Fruit fly (Drosophila melanogaster) whole organism, adult: ENCODE results near the gene kirre.

Source experiments
- CG11617 ChIP-seq: fragments of 200-800 bp; sonication (Bioruptor generic); optimal IDR thresholded peaks from 2 replicates; lab custom pipeline; 2017; ENCODE audit warnings: mild to moderate bottlenecking, missing biosample characterization, missing genetic modification reagents, missing genetic modification characterization
- CG12768 ChIP-seq: fragments of 200-800 bp; sonication (Bioruptor generic); optimal IDR thresholded peaks from 2 replicates; lab custom pipeline; 2017; ENCODE audit warnings: missing biosample characterization, missing genetic modification characterization, mild to moderate bottlenecking, moderate library complexity, missing genetic modification reagents
- CG14711 ChIP-seq: fragments of 200-800 bp; sonication (Bioruptor generic); optimal IDR thresholded peaks from 2 replicates; lab custom pipeline; 2018; ENCODE audit warnings: missing biosample characterization, mild to moderate bottlenecking, missing genetic modification characterization, moderate library complexity
- CG1620 ChIP-seq: fragments of 200-800 bp; sonication (Bioruptor generic); optimal IDR thresholded peaks from 2 replicates; lab custom pipeline; 2016; ENCODE audit warnings: missing biosample characterization, missing genetic modification characterization
- CG33017 ChIP-seq: fragments of 200-800 bp; sonication (Bioruptor generic); optimal IDR thresholded peaks from 2 replicates; lab custom pipeline; 2018; ENCODE audit warnings: missing biosample characterization, mild to moderate bottlenecking, missing genetic modification characterization, moderate library complexity
- CG5204 ChIP-seq: fragments of 200-800 bp; sonication (Bioruptor generic); optimal IDR thresholded peaks from 2 replicates; lab custom pipeline; 2016; ENCODE audit warnings: missing biosample characterization, missing genetic modification characterization
- CG7045 ChIP-seq: fragments of 200-800 bp; sonication (Bioruptor generic); optimal IDR thresholded peaks from 2 replicates; lab custom pipeline; 2017; ENCODE audit warnings: missing biosample characterization, mild to moderate bottlenecking, missing genetic modification characterization
- CG7101 ChIP-seq: fragments of 200-800 bp; sonication (Bioruptor generic); optimal IDR thresholded peaks from 2 replicates; lab custom pipeline; 2018; ENCODE audit warnings: missing biosample characterization, mild to moderate bottlenecking, missing genetic modification characterization, moderate library complexity
- Clk ChIP-seq: fragments of 200-800 bp; sonication (Bioruptor generic); optimal IDR thresholded peaks from 2 replicates; lab custom pipeline; 2017; ENCODE audit warnings: missing biosample characterization, missing genetic modification characterization
- Crg-1 ChIP-seq: fragments of 200-800 bp; sonication (Bioruptor generic); optimal IDR thresholded peaks from 2 replicates; lab custom pipeline; 2016; ENCODE audit warnings: missing biosample characterization, missing genetic modification characterization
- Hr96 ChIP-seq: fragments of 200-800 bp; sonication (Bioruptor generic); optimal IDR thresholded peaks from 2 replicates; lab custom pipeline; 2016; ENCODE audit warnings: missing biosample characterization, missing genetic modification characterization
- Mnt ChIP-seq: fragments of 200-800 bp; sonication (Bioruptor generic); optimal IDR thresholded peaks from 2 replicates; lab custom pipeline; 2016; ENCODE audit warnings: missing biosample characterization, mild to moderate bottlenecking, missing genetic modification characterization
- bab1 ChIP-seq: fragments of 200-800 bp; sonication (Bioruptor generic); optimal IDR thresholded peaks from 3 replicates; lab custom pipeline; 2019; ENCODE audit warnings: missing biosample characterization, mild to moderate bottlenecking, missing genetic modification characterization, moderate library complexity
- cic ChIP-seq: fragments of 200-800 bp; sonication (Bioruptor generic); optimal IDR thresholded peaks from 2 replicates; lab custom pipeline; 2017; ENCODE audit warnings: missing biosample characterization, mild to moderate bottlenecking, missing genetic modification characterization, moderate library complexity
- cnc ChIP-seq, 2 experiments: fragments of >200 bp; optimal IDR thresholded peaks; 2 replicates each; lab custom pipeline; 2017
- kay ChIP-seq: fragments of 200-800 bp; sonication (Bioruptor generic); peaks from one replicate; lab custom pipeline; 2016; ENCODE audit warnings: missing biosample characterization, missing genetic modification characterization, borderline replicate concordance
- ovo ChIP-seq: fragments of 200-800 bp; sonication (Bioruptor generic); optimal IDR thresholded peaks from 2 replicates; lab custom pipeline; 2016; ENCODE audit warnings: missing biosample characterization, missing genetic modification characterization
- pad ChIP-seq: fragments of 200-800 bp; sonication (Bioruptor generic); optimal IDR thresholded peaks from 3 replicates; lab custom pipeline; 2017; ENCODE audit warnings: missing biosample characterization, missing genetic modification characterization, mild to moderate bottlenecking, moderate library complexity, missing genetic modification reagents
- tj ChIP-seq: fragments of 200-800 bp; sonication (Bioruptor generic); optimal IDR thresholded peaks from 3 replicates; lab custom pipeline; 2017; ENCODE audit warnings: missing biosample characterization, mild to moderate bottlenecking, missing genetic modification characterization, moderate library complexity
- toe ChIP-seq: fragments of 200-800 bp; sonication (Bioruptor generic); optimal IDR thresholded peaks from 2 replicates; lab custom pipeline; 2016; ENCODE audit warnings: missing biosample characterization, missing genetic modification characterization

The kirre gene

DNA sequence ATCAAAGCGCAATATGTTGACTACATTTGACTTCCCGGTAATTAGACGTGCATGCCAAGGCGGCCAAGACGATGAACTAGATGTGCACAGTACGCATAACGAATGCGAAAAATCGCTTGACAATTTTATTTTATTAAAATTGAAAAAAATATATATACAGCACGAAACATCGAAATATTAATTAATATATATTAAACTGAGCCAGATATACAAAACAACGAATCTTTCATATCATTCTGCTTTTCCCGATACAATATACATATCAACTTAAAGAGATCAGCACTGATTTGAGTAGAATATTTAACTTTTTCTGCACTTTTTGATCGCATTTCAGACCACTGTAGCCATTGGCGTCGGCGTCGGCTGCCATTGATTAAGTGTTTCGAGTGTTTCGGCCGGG, 305.2 kb downstream of the kirre start:
- no peak for TF ChIP-seq CG11617 (GFP tag; lab: Kevin White, UChicago)
- no peak for TF ChIP-seq pad (GFP tag; lab: Kevin White, UChicago)
- no peak for TF ChIP-seq CG12768
- TF ChIP-seq cic (GFP tag; lab: Kevin White, UChicago): no peak
- TF ChIP-seq Clk (GFP tag; lab: Kevin White, UChicago): no peak
- TF ChIP-seq ovo (GFP tag; lab: Kevin White, UChicago): no peak
- TF ChIP-seq Crg-1 (GFP tag; lab: Kevin White, UChicago): no peak
- TF ChIP-seq CG7101 (tag; lab: Kevin White, UChicago): no peak
- TF ChIP-seq CG14711 (tag; lab: Kevin White, UChicago): no peak

- TF ChIP-seq Clk (GFP tag; lab: Kevin White, UChicago): no peak
- TF ChIP-seq bab1 (GFP tag; lab: Kevin White, UChicago): no peak
- TF ChIP-seq CG12768: no peak
- TF ChIP-seq CG14711 (tag; lab: Kevin White, UChicago): no peak
- TF ChIP-seq pad (GFP tag; lab: Kevin White, UChicago): no peak
- TF ChIP-seq cic (GFP tag; lab: Kevin White, UChicago): no peak
- no peak for TF ChIP-seq CG7045 (GFP tag; lab: Kevin White, UChicago)
- no peak for TF ChIP-seq ovo (GFP tag; lab: Kevin White, UChicago)
- TF ChIP-seq kay (GFP tag; lab: Kevin White, UChicago): no peak
- no peak for TF ChIP-seq toe (GFP tag; lab: Kevin White, UChicago)
- TF ChIP-seq Mnt (GFP tag; lab: Kevin White, UChicago): no peak
- no peak for TF ChIP-seq cnc (optimal IDR thresholded peaks at IDR 0.05; lab: Kevin White, UChicago)
- TF ChIP-seq Crg-1 (GFP tag; lab: Kevin White, UChicago): no peak
- no peak for TF ChIP-seq CG7101 (tag; lab: Kevin White, UChicago)
- TF ChIP-seq Hr96 (GFP tag; lab: Kevin White, UChicago): no peak
- TF ChIP-seq CG11617 (GFP tag; lab: Kevin White, UChicago): no peak
- TF ChIP-seq tj (GFP tag; lab: Kevin White, UChicago): no peak
- no peak for TF ChIP-seq CG5204 (GFP tag; lab: Kevin White, UChicago)
- TF ChIP-seq CG33017: no peak
Observed at dm6 chrX:3045953-3046352, 305.8 kb downstream of the kirre start.

dm6 chrX:3047691-3048090, 307.5 kb downstream of the kirre start:
- TF ChIP-seq CG33017 (no peak), ovo (GFP tag; lab: Kevin White, UChicago) (no peak), cic (GFP tag; lab: Kevin White, UChicago) (no peak), CG7045 (GFP tag; lab: Kevin White, UChicago) (no peak), CG7101 (tag; lab: Kevin White, UChicago) (no peak), CG1620 (no peak), Hr96 (GFP tag; lab: Kevin White, UChicago) (no peak), cnc (optimal IDR thresholded peaks at IDR 0.05; lab: Kevin White, UChicago) (no peak), kay (GFP tag; lab: Kevin White, UChicago) (no peak), toe (GFP tag; lab: Kevin White, UChicago) (no peak), Clk (GFP tag; lab: Kevin White, UChicago) (no peak), CG5204 (GFP tag; lab: Kevin White, UChicago) (no peak), pad (GFP tag; lab: Kevin White, UChicago) (no peak), Mnt (GFP tag; lab: Kevin White, UChicago) (no peak), Crg-1 (GFP tag; lab: Kevin White, UChicago) (no peak), bab1 (GFP tag; lab: Kevin White, UChicago) (no peak)

dm6 chrX:3049870-3050269, 309.7 kb downstream of the kirre start:
- no peak for TF ChIP-seq pad (GFP tag; lab: Kevin White, UChicago)
- no peak for TF ChIP-seq CG11617 (GFP tag; lab: Kevin White, UChicago)
- TF ChIP-seq CG7101 (tag; lab: Kevin White, UChicago): no peak
- no peak for TF ChIP-seq kay (GFP tag; lab: Kevin White, UChicago)
- TF ChIP-seq CG12768: no peak
- TF ChIP-seq CG1620: no peak
- TF ChIP-seq CG14711 (tag; lab: Kevin White, UChicago): no peak
- no peak for TF ChIP-seq bab1 (GFP tag; lab: Kevin White, UChicago)
- TF ChIP-seq ovo (GFP tag; lab: Kevin White, UChicago): no peak
- TF ChIP-seq Clk (GFP tag; lab: Kevin White, UChicago): no peak
- no peak for TF ChIP-seq CG5204 (GFP tag; lab: Kevin White, UChicago)
- TF ChIP-seq Hr96 (GFP tag; lab: Kevin White, UChicago): no peak
- no peak for TF ChIP-seq Mnt (GFP tag; lab: Kevin White, UChicago)
- TF ChIP-seq toe (GFP tag; lab: Kevin White, UChicago): no peak
- TF ChIP-seq CG7045 (GFP tag; lab: Kevin White, UChicago): no peak
- no peak for TF ChIP-seq Crg-1 (GFP tag; lab: Kevin White, UChicago)
- no peak for TF ChIP-seq CG33017
- TF ChIP-seq tj (GFP tag; lab: Kevin White, UChicago): no peak
- no peak for TF ChIP-seq cic (GFP tag; lab: Kevin White, UChicago)

DNA sequence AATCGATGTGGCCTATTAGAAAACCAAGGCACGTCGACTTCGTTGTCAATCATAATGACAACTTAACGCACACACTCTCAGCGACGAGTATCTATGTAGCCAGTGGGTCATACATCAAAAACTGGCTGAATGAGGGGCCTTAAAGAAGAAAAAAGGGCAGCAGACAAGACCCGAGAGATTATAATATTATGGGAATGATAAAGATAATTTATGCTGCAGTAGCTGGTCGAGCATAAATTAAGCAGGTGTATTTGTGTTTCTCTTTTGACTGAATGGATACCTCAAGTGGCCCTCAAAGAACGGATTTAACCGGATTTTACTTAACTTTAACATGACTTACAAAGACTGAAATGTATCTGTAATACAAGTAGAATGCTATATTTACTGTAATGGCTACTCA, 310.1 kb downstream of the kirre start:
- TF ChIP-seq Hr96 (GFP tag; lab: Kevin White, UChicago): no peak
- no peak for TF ChIP-seq tj (GFP tag; lab: Kevin White, UChicago)
- no peak for TF ChIP-seq bab1 (GFP tag; lab: Kevin White, UChicago)
- TF ChIP-seq CG11617 (GFP tag; lab: Kevin White, UChicago): no peak
- TF ChIP-seq cic (GFP tag; lab: Kevin White, UChicago): no peak
- TF ChIP-seq CG7101 (tag; lab: Kevin White, UChicago): no peak
- TF ChIP-seq Clk (GFP tag; lab: Kevin White, UChicago): no peak
- no peak for TF ChIP-seq CG33017
- TF ChIP-seq CG5204 (GFP tag; lab: Kevin White, UChicago): no peak
- no peak for TF ChIP-seq pad (GFP tag; lab: Kevin White, UChicago)
- no peak for TF ChIP-seq CG7045 (GFP tag; lab: Kevin White, UChicago)
- no peak for TF ChIP-seq Mnt (GFP tag; lab: Kevin White, UChicago)
- no peak for TF ChIP-seq CG14711 (tag; lab: Kevin White, UChicago)
- TF ChIP-seq Crg-1 (GFP tag; lab: Kevin White, UChicago): no peak
- no peak for TF ChIP-seq toe (GFP tag; lab: Kevin White, UChicago)
- TF ChIP-seq cnc (optimal IDR thresholded peaks at IDR 0.05; lab: Kevin White, UChicago): no peak
- TF ChIP-seq CG12768: no peak
- no peak for TF ChIP-seq kay (GFP tag; lab: Kevin White, UChicago)
- no peak for TF ChIP-seq ovo (GFP tag; lab: Kevin White, UChicago)
- no peak for TF ChIP-seq CG1620
